Fruit fly (Drosophila melanogaster) whole organism, prepupa: ENCODE measurements around the gene CG32267.
A peak's percentile ranks its signal among the peaks of the same experiment; 100 is the strongest.

Experiments
- CG10631 ChIP-seq: fragments of 200-800 bp; sonication (Bioruptor generic); optimal IDR thresholded peaks from 2 replicates; lab custom pipeline; 2016; ENCODE audit warnings: missing biosample characterization, missing genetic modification characterization
- CG10669 ChIP-seq: fragments of 200-800 bp; sonication (Bioruptor generic); optimal IDR thresholded peaks from 3 replicates; lab custom pipeline; 2018; ENCODE audit warnings: missing biosample characterization, mild to moderate bottlenecking, missing genetic modification characterization, moderate library complexity
- CG11294 ChIP-seq: fragments of 200-800 bp; sonication (Bioruptor generic); IDR thresholded peaks from 2 replicates; pipeline ENCODE4 v1.3.6; 2022; ENCODE audit warnings: missing biosample characterization, missing genetic modification characterization
- CG11762 ChIP-seq: fragments of 200-800 bp; sonication (Bioruptor generic); optimal IDR thresholded peaks from 3 replicates; lab custom pipeline; 2016; ENCODE audit warnings: missing biosample characterization, missing genetic modification characterization; ENCODE audit not compliant: insufficient read depth
- CG11902 ChIP-seq: fragments of 200-800 bp; sonication (Bioruptor generic); optimal IDR thresholded peaks from 3 replicates; lab custom pipeline; 2016; ENCODE audit warnings: missing biosample characterization, missing genetic modification characterization
- CG15336 ChIP-seq: fragments of 200-800 bp; sonication (Bioruptor generic); IDR thresholded peaks from 2 replicates; pipeline ENCODE4 v1.3.6; 2022; ENCODE audit warnings: missing biosample characterization, missing genetic modification characterization
- CG1621 ChIP-seq: fragments of 200-800 bp; sonication (Bioruptor generic); optimal IDR thresholded peaks from 3 replicates; lab custom pipeline; 2018; ENCODE audit warnings: missing biosample characterization, mild to moderate bottlenecking, missing genetic modification characterization
- CG16779 ChIP-seq: fragments of 200-800 bp; sonication (Bioruptor generic); optimal IDR thresholded peaks from 3 replicates; lab custom pipeline; 2017; ENCODE audit warnings: missing biosample characterization, mild to moderate bottlenecking, missing genetic modification characterization
- CG34406 ChIP-seq: fragments of 200-800 bp; sonication (Bioruptor generic); optimal IDR thresholded peaks from 3 replicates; lab custom pipeline; 2016; ENCODE audit warnings: missing biosample characterization, missing genetic modification characterization
- CG4318 ChIP-seq: fragments of 200-800 bp; sonication (Bioruptor generic); optimal IDR thresholded peaks from 3 replicates; lab custom pipeline; 2017; ENCODE audit warnings: missing biosample characterization, mild to moderate bottlenecking, missing genetic modification characterization
- CG6163 ChIP-seq: fragments of 200-800 bp; sonication (Bioruptor generic); IDR thresholded peaks from 3 replicates; pipeline ENCODE4 v1.3.6; 2022; ENCODE audit warnings: missing biosample characterization, missing genetic modification characterization
- CG6276 ChIP-seq: fragments of 200-800 bp; sonication (Bioruptor generic); optimal IDR thresholded peaks from 2 replicates; lab custom pipeline; 2017; ENCODE audit warnings: missing biosample characterization, mild to moderate bottlenecking, missing genetic modification characterization
- CG6854 ChIP-seq: fragments of 200-800 bp; sonication (Bioruptor generic); optimal IDR thresholded peaks from 2 replicates; lab custom pipeline; 2017; ENCODE audit warnings: missing biosample characterization, mild to moderate bottlenecking, missing genetic modification characterization
- CG7368 ChIP-seq: fragments of 200-800 bp; sonication (Bioruptor generic); optimal IDR thresholded peaks from 3 replicates; lab custom pipeline; 2016; ENCODE audit warnings: missing biosample characterization, missing genetic modification characterization
- CG8632 ChIP-seq: fragments of 200-800 bp; sonication (Bioruptor generic); optimal IDR thresholded peaks from 3 replicates; lab custom pipeline; 2016; ENCODE audit warnings: missing biosample characterization, missing genetic modification characterization
- CG9139 ChIP-seq: fragments of 200-800 bp; sonication (Bioruptor generic); optimal IDR thresholded peaks from 3 replicates; lab custom pipeline; 2017; ENCODE audit warnings: missing biosample characterization, mild to moderate bottlenecking, missing genetic modification characterization
- Eip78C ChIP-seq: fragments of 200-800 bp; sonication (Bioruptor generic); peaks from one replicate; lab custom pipeline; 2016; ENCODE audit warnings: missing biosample characterization, missing genetic modification characterization
- Eip93F ChIP-seq: fragments of 200-800 bp; sonication (Bioruptor generic); optimal IDR thresholded peaks from 2 replicates; lab custom pipeline; 2016; ENCODE audit warnings: missing biosample characterization, mild to moderate bottlenecking, missing genetic modification characterization
- Ets96B ChIP-seq: fragments of 200-800 bp; optimal IDR thresholded peaks from 2 replicates; lab custom pipeline; 2019; ENCODE audit warnings: missing biosample characterization, mild to moderate bottlenecking, missing genetic modification characterization, moderate library complexity
- Hr38 ChIP-seq: sonication (Bioruptor generic); optimal IDR thresholded peaks from 2 replicates; lab custom pipeline; 2016; ENCODE audit warnings: missing biosample characterization, missing genetic modification characterization
- Hr39 ChIP-seq: fragments of 200-800 bp; sonication (Bioruptor generic); optimal IDR thresholded peaks from 2 replicates; lab custom pipeline; 2016; ENCODE audit warnings: missing biosample characterization, missing genetic modification characterization
- Met ChIP-seq: fragments of 200-800 bp; sonication (Bioruptor generic); optimal IDR thresholded peaks from 3 replicates; lab custom pipeline; 2016; ENCODE audit warnings: missing biosample characterization, missing genetic modification characterization
- OdsH ChIP-seq: fragments of 200-800 bp; sonication (Bioruptor generic); optimal IDR thresholded peaks from 3 replicates; lab custom pipeline; 2016; ENCODE audit warnings: missing biosample characterization, missing genetic modification characterization
- Smox ChIP-seq: fragments of 200-800 bp; sonication (Bioruptor generic); optimal IDR thresholded peaks from 3 replicates; lab custom pipeline; 2016; ENCODE audit warnings: missing biosample characterization, missing genetic modification characterization
- Sox102F ChIP-seq: fragments of 200-800 bp; sonication (Bioruptor generic); optimal IDR thresholded peaks from 2 replicates; lab custom pipeline; 2016; ENCODE audit warnings: missing biosample characterization, mild to moderate bottlenecking, missing genetic modification characterization
- Sox14 ChIP-seq: fragments of 200-800 bp; sonication (Bioruptor generic); optimal IDR thresholded peaks from 3 replicates; lab custom pipeline; 2016; ENCODE audit warnings: missing biosample characterization, missing genetic modification characterization
- Sox15 ChIP-seq: fragments of 200-800 bp; sonication (Bioruptor generic); optimal IDR thresholded peaks from 3 replicates; lab custom pipeline; 2016; ENCODE audit warnings: missing biosample characterization, missing genetic modification characterization
- achi ChIP-seq: fragments of 200-800 bp; sonication (Bioruptor generic); optimal IDR thresholded peaks from 3 replicates; lab custom pipeline; 2016; ENCODE audit warnings: missing biosample characterization, missing genetic modification characterization
- acj6 ChIP-seq: fragments of 200-800 bp; sonication (Bioruptor generic); optimal IDR thresholded peaks from 3 replicates; lab custom pipeline; 2016; ENCODE audit warnings: missing biosample characterization, missing genetic modification characterization
- cyc ChIP-seq: fragments of 200-800 bp; sonication (Bioruptor generic); optimal IDR thresholded peaks from 3 replicates; lab custom pipeline; 2016; ENCODE audit warnings: missing biosample characterization, missing genetic modification characterization
- dsx ChIP-seq: fragments of 200-800 bp; optimal IDR thresholded peaks from 3 replicates; lab custom pipeline; 2019; ENCODE audit warnings: missing biosample characterization, mild to moderate bottlenecking, missing genetic modification characterization, moderate library complexity; ENCODE audit not compliant: poor library complexity, severe bottlenecking
- eg ChIP-seq: fragments of 200-800 bp; sonication (Bioruptor generic); IDR thresholded peaks from 3 replicates; pipeline ENCODE4 v1.3.6; 2022; ENCODE audit warnings: missing biosample characterization, missing genetic modification characterization
- esn ChIP-seq: fragments of 200-800 bp; sonication (Bioruptor generic); optimal IDR thresholded peaks from 2 replicates; lab custom pipeline; 2016; ENCODE audit warnings: missing biosample characterization, mild to moderate bottlenecking, missing genetic modification characterization, moderate library complexity
- fd59A ChIP-seq: fragments of 200-800 bp; sonication (Bioruptor generic); optimal IDR thresholded peaks from 2 replicates; lab custom pipeline; 2017; ENCODE audit warnings: missing biosample characterization, mild to moderate bottlenecking, missing genetic modification characterization, missing genetic modification reagents
- fd85E ChIP-seq: fragments of 200-800 bp; sonication (Bioruptor generic); optimal IDR thresholded peaks from 3 replicates; lab custom pipeline; 2016; ENCODE audit warnings: missing biosample characterization, missing genetic modification characterization
- fkh ChIP-seq: fragments of 200-800 bp; sonication (Bioruptor generic); optimal IDR thresholded peaks from 3 replicates; lab custom pipeline; 2017; ENCODE audit warnings: missing biosample characterization, mild to moderate bottlenecking, missing genetic modification characterization, moderate library complexity
- net ChIP-seq: fragments of 200-800 bp; sonication (Bioruptor generic); optimal IDR thresholded peaks from 3 replicates; lab custom pipeline; 2016; ENCODE audit warnings: missing biosample characterization, missing genetic modification characterization
- salr ChIP-seq, 2 experiments: fragments of 200-800 bp; sonication (Bioruptor generic); optimal IDR thresholded peaks; 3 replicates each; lab custom pipeline; 2016 to 2018; ENCODE audit warnings: missing biosample characterization in 2 of 2, missing genetic modification characterization in 2 of 2, mild to moderate bottlenecking in 1 of 2
- ss ChIP-seq, 2 experiments: fragments of 200-800 bp; sonication (Bioruptor generic); optimal IDR thresholded peaks; 2 replicates in 1 of 2; 3 replicates in 1 of 2; lab custom pipeline; 2017 to 2018; ENCODE audit warnings: mild to moderate bottlenecking in 2 of 2, missing biosample characterization in 2 of 2, missing genetic modification characterization in 2 of 2, moderate library complexity in 1 of 2
- svp ChIP-seq: fragments of 200-800 bp; sonication (Bioruptor generic); peaks from one replicate; lab custom pipeline; 2016; ENCODE audit warnings: missing biosample characterization, missing genetic modification characterization
- topi ChIP-seq: fragments of 200-800 bp; sonication (Bioruptor generic); optimal IDR thresholded peaks from 3 replicates; lab custom pipeline; 2016; ENCODE audit warnings: missing biosample characterization, missing genetic modification characterization
- vri ChIP-seq: fragments of 200-800 bp; sonication (Bioruptor generic); optimal IDR thresholded peaks from 3 replicates; lab custom pipeline; 2016; ENCODE audit warnings: missing biosample characterization, mild to moderate bottlenecking, missing genetic modification characterization

Gene CG32267

DNA sequence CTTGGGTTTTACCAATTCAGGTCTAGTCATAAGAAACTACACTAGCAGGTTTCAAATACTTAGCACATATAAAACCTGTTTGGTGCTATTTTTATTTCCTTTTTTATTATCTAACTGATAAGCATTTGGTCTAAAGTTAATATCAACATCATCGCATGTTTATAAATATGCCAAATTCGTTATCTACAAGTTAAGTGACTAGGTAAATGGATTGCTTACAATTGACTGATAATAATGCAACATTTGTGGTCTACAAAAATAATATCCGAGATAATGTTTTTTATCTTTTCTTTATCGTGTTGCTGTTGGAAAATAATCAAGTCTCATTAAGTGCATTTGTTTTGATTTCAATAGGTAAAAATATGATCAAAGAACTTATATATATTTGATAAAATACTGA lies 2.2 kb downstream of the CG32267 start:
- TF ChIP-seq OdsH (GFP tag; lab: Kevin White, UChicago) = no peak
- TF ChIP-seq Eip93F = peak; percentile 3
- peak; percentile 56 for TF ChIP-seq vri

DNA sequence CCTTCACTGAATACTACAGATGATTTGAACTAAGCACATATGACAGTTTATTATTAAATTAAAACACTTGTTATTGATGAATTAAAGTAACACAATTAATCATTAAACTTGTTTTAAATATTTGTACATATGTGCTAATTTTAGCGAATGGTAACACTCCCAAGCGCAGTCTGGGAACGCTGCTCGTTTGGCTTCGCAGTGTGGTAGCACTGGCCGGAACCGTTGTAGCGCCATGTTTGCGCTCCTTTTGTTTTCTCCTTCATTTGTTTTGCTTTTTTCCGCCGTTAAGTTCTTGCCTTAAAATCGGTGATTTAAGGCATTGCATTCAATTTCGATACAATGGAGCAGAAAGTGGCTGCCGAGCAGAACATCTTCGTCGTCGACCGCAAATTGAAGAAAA lies 5.7 kb downstream of the CG32267 start, which contains the start of gene CycJ:
Gene CycJ (plus strand): TSS at position 229 of the 400 bp plus-strand sequence.
- TF ChIP-seq Eip78C (GFP tag; lab: Kevin White, UChicago) (peak; percentile 18), CG6276 (GFP tag; lab: Kevin White, UChicago) (no peak)

DNA sequence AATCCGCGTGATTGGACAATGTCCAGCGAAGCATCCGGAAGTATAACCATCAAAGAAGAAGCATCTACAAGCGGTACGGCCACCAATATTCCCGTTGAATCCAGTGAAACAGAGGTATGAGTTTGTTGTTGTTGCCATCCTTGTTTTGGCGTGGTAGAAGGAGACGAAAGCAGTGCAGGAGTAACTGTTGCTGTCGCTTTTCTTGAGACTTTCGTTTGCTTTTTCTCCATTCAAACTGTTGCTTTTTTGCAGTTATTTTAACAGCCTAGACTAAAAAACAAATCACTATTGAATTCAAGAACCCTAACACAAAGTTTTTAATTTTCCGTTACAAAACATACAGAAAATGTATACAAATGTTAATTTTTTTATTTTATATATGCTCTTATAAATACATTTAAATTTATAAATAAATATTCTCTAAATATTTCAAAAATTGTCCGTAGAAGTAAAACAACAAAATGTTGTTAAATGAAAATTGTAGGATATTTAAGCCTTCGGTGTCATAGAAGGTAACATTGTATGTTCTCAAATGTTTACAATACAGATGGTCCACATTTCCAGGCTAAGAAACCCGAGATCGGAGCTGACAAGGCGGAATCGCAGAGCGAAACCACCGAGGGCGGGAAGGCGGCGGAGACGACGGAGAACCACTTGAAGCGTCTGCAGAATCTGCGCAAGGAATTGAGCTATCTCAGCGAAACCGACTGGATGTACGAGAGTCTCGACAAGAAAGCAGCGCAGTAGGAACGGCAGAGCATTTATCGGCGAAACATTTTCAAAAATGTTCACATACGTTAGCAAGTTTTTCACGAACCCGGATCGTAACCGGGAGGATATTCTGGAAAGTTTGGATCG lies 10.1 kb downstream of the CG32267 start:
- TF ChIP-seq CG8632 (no peak), CG4318 (GFP tag; lab: Kevin White, UChicago) (no peak), Smox (no peak), Hr39 (GFP tag; lab: Kevin White, UChicago) (no peak), Eip78C (GFP tag; lab: Kevin White, UChicago) (peak; percentile 67), Ets96B (peak; percentile 6), CG6163 (GFP tag; lab: Robert Waterston, UW) (0 out of 3 replicates have a peak, but pooled peaks have one; percentile 11), dsx (GFP tag; lab: Kevin White, UChicago) (peak; percentile 52)

DNA sequence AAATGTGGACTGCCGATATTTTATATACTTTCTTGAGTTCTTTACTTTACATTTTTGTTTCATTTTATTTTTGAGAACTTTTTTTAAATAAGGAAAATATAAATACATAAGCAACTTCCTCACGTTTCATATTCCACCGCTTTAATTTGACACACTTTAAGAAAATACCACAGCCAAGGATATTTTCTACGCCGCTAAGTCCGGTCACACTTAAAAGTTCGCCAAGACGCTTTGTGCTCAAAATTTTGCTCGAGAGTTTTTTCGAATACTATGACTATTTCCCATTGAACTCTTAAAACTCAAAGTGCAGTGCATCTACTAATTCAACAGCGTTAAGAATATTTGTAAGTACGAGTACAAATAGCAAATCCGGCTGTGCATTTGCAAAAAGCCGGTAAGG lies 10.8 kb downstream of the CG32267 start, which contains the start of the genes CG46463 and armi:
Gene CG46463 (plus strand): TSS at position 197 of the 400 bp plus-strand sequence.
Gene armi (plus strand): TSS at position 199 of the 400 bp plus-strand sequence.
- TF ChIP-seq CG10631 (GFP tag; lab: Kevin White, UChicago) (no peak), Hr38 (GFP tag; lab: Kevin White, UChicago) (no peak), Sox102F (no peak), achi (GFP tag; lab: Kevin White, UChicago) (no peak), fd59A (GFP tag; lab: Kevin White, UChicago) (no peak), net (GFP tag; lab: Kevin White, UChicago) (no peak), svp (no peak), cyc (GFP tag; lab: Kevin White, UChicago) (no peak), Met (no peak), CG7368 (GFP tag; lab: Kevin White, UChicago) (no peak), salr (GFP tag; optimal IDR thresholded peaks at IDR 0.05; lab: Kevin White, UChicago) (no peak), fd85E (GFP tag; lab: Kevin White, UChicago) (no peak), acj6 (no peak), CG9139 (no peak), CG6276 (GFP tag; lab: Kevin White, UChicago) (no peak), fkh (GFP tag; lab: Kevin White, UChicago) (no peak), CG11902 (GFP tag; lab: Kevin White, UChicago) (no peak)

DNA sequence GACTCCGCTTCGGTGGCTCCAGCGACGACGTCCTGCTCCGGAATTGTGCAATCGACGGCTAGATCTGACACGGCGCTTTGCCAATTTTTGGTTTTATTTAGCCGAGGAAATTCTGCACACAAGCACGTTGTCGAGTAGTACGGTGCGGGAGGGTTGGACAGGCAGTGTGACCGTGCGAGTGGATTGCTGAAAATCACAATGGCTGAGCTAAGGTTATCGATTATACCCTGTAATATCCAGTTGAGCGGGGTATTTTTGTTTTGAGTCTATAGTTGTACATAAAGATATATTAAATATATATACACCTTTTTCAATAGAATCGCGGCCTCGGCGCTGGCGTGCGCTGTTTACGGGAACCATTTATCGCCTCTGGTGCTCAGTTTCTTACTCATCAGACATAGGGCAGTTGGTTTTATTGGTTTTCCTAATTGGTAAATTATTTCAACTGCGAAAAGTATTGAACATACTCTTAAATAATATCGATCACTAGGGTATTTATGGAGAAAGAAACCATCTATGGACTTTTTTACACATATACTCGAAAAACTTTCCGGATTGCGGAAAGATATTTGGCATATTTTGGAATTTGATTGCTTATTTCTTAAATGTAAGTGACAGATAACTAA lies 11.4 kb downstream of the CG32267 start, which contains the start of gene eIF5B:
Gene eIF5B (minus strand): TSS at position 576 of the 626 bp plus-strand sequence.
- peak; percentile 68 for TF ChIP-seq CG1621 (tag; lab: Kevin White, UChicago)
- peak; percentile 87 for TF ChIP-seq Sox15 (GFP tag; lab: Kevin White, UChicago)
- peak; percentile 66 for TF ChIP-seq CG11294 (GFP tag; lab: Robert Waterston, UW)
- TF ChIP-seq eg (GFP tag; lab: Robert Waterston, UW) = peak; percentile 88
- TF ChIP-seq CG34406 (GFP tag; lab: Kevin White, UChicago) = peak; percentile 82
- TF ChIP-seq CG4318 (GFP tag; lab: Kevin White, UChicago) = peak; percentile 74
- peak; percentile 84 for TF ChIP-seq CG15336
- TF ChIP-seq CG10669 (GFP tag; lab: Kevin White, UChicago) = peak; percentile 60
- TF ChIP-seq CG16779 (tag; lab: Kevin White, UChicago) = peak; percentile 42
- peak; percentile 90 for TF ChIP-seq Eip78C (GFP tag; lab: Kevin White, UChicago)
- TF ChIP-seq salr (GFP tag; optimal IDR thresholded peaks at IDR 0.05; lab: Kevin White, UChicago) = peak; percentile 72 to 75
- TF ChIP-seq CG6854 (GFP tag; lab: Kevin White, UChicago) = peak; percentile 50
- TF ChIP-seq ss (GFP tag; optimal IDR thresholded peaks at IDR 0.05; lab: Kevin White, UChicago) = peak; percentile 63 to 79
- TF ChIP-seq topi (GFP tag; lab: Kevin White, UChicago) = peak; percentile 65
- TF ChIP-seq Ets96B = peak; percentile 66
- TF ChIP-seq CG11762 (GFP tag; lab: Kevin White, UChicago) = peak; percentile 62
- TF ChIP-seq esn (GFP tag; lab: Kevin White, UChicago) = peak; percentile 85
- peak; percentile 81 for TF ChIP-seq Sox14 (GFP tag; lab: Kevin White, UChicago)
- peak; percentile 83 for TF ChIP-seq CG8632
- peak; percentile 81 for TF ChIP-seq achi (GFP tag; lab: Kevin White, UChicago)
